Worm (Caenorhabditis elegans): ENCODE measurements around the gene BE10.4.
A peak's percentile ranks its signal among the peaks of the same experiment; 100 is the strongest.

BE10.4 gene

DNA sequence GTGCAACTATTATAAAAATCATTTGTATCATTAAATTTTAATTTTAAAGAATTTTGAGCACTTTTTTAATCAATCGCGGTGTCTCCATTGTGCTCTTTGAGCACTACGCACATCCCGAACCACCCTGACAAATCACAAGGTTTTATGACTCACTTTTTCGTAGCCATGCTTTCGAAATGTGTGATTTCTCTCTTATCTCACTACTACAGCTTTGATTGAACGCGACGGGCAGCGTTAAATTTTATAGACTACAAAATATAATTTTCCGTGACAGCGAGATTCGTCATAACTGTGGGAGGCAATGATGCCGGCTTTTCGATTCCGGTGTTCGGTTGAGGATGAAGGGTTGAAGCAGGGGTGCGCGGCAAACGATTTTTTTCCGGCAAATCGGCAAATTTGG, 36.4 kb downstream of the BE10.4 start:
- TF ChIP-seq efl-1 (optimal IDR thresholded peaks at IDR 0.05) (no peak), efl-1 (GFP tag; optimal IDR thresholded peaks at IDR 0.05 in 1 of 2) (no peak), Y116A8C.19 (tag; optimal IDR thresholded peaks at IDR 0.05; ENCODE audit: borderline replicate concordance) (no peak), ceh-82 (tag; optimal IDR thresholded peaks at IDR 0.05) (no peak), jun-1 (tag; optimal IDR thresholded peaks at IDR 0.05) (no peak), nhr-19 (GFP tag; conservative IDR thresholded peaks at IDR 0.05) (no peak), ztf-4 (tag; optimal IDR thresholded peaks at IDR 0.05) (no peak), nhr-90 (tag; optimal IDR thresholded peaks at IDR 0.05; ENCODE audit: poor library complexity) (no peak), zip-4 (GFP tag; optimal IDR thresholded peaks at IDR 0.05) (no peak), hlh-17 (GFP tag; optimal IDR thresholded peaks at IDR 0.05; ENCODE audit: borderline replicate concordance) (no peak), nhr-28 (tag; optimal IDR thresholded peaks at IDR 0.05) (no peak), hlh-4 (tag; optimal IDR thresholded peaks at IDR 0.05) (no peak), tbx-2 (tag; optimal IDR thresholded peaks at IDR 0.05) (no peak), vab-15 (tag; optimal IDR thresholded peaks at IDR 0.05) (no peak), alr-1 (tag; optimal IDR thresholded peaks at IDR 0.05; ENCODE audit: borderline replicate concordance) (no peak), fos-1 (tag; optimal IDR thresholded peaks at IDR 0.05) (no peak), swsn-7 (tag; optimal IDR thresholded peaks at IDR 0.05) (no peak), fkh-8 (tag; optimal IDR thresholded peaks at IDR 0.05) (no peak), nhr-11 (tag; optimal IDR thresholded peaks at IDR 0.05) (no peak), fkh-4 (tag; optimal IDR thresholded peaks at IDR 0.05; ENCODE audit: borderline replicate concordance) (no peak), lin-39 (tag; optimal IDR thresholded peaks at IDR 0.05) (no peak)

DNA sequence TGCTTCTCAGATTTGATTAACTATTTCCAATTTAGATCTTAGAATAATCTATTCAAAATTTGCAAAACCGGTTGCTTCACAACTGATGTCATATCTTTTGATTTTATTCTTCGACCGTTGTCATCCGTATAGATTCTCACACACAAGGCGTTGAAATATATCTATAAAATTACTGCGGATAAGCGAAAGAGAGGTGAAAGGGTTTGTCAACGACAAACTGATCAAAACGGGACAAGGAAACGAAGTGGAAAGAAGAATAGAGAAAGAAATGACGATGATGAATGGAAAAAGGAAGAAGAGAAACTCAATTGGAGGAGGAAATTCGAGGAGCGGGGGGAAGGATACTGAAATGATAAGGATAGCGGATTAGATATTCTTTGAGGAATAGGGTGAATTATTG, 37.7 kb downstream of the BE10.4 start:
- TF ChIP-seq ets-5 (GFP tag; IDR thresholded peaks at IDR 0.05) = no peak
- peak; percentile 25 for TF ChIP-seq nhr-20 (tag; optimal IDR thresholded peaks at IDR 0.05)
- TF ChIP-seq hpl-2 (GFP tag; optimal IDR thresholded peaks at IDR 0.05) = no peak
- no peak for TF ChIP-seq fkh-4 (tag; optimal IDR thresholded peaks at IDR 0.05; ENCODE audit: borderline replicate concordance)
- TF ChIP-seq lin-14 (GFP tag; optimal IDR thresholded peaks at IDR 0.05) = peak; percentile 14
- peak in 4 of 6 experiments; percentile 30 to 68 (median 46) for TF ChIP-seq elt-3 (tag; optimal IDR thresholded peaks at IDR 0.05)
- TF ChIP-seq zag-1 (tag; optimal IDR thresholded peaks at IDR 0.05) = no peak
- peak; percentile 97 for TF ChIP-seq blmp-1 (tag; optimal IDR thresholded peaks at IDR 0.05)

DNA sequence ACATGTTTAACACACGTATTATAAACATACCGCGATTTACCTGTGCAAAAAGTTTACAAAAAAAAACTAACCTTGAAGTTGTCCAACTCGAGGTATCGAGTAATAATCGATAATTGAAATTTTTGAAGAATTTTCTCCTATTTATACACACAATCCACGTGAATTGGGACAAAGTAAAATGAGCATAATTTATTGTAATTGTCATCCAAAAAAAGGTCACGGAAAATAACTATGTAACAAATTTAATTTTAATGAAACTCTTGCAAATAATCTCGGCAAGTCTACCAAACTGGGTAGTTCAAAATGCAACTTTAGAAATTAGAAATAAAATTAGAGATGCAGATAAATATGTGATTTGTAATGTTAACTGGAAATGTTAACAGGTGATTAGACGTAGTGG, 42.1 kb downstream of the BE10.4 start, which contains the start of gene Y37D8A.5:
Gene Y37D8A.5 (minus strand): TSS at position 101 of the 400 bp plus-strand sequence.
- TF ChIP-seq aha-1 (tag; optimal IDR thresholded peaks at IDR 0.05) (no peak), efl-1 (optimal IDR thresholded peaks at IDR 0.05) (no peak), efl-1 (GFP tag; optimal IDR thresholded peaks at IDR 0.05 in 1 of 2) (peak in 1 of 2 experiments; percentile 19)

DNA sequence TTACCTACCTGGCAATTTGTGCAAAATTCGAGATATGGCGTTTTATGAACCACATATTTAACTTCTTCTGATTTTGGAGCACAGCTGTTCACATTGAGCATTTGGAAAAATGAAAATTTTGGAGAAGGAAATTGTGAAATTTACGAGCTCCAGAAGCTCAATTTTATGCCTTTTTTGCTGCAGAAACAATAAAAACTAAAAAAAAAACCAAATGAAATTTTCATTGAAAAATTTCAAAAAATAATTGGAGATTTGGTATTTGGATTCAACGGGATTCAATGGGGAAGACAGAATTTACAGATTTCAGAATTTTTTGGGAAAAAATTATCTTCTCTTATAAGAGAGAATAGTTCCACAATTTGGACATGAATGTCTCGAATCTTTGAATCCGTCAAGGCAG, 43.3 kb downstream of the BE10.4 start, which contains the start of gene Y37D8A.26:
Gene Y37D8A.26 (minus strand): TSS at position 101 of the 400 bp plus-strand sequence.
- TF ChIP-seq alr-1 (tag; optimal IDR thresholded peaks at IDR 0.05; ENCODE audit: borderline replicate concordance) = no peak
- TF ChIP-seq lin-15B (tag; optimal IDR thresholded peaks at IDR 0.05) = no peak
- no peak for TF ChIP-seq hlh-17 (GFP tag; optimal IDR thresholded peaks at IDR 0.05; ENCODE audit: borderline replicate concordance)
- no peak for TF ChIP-seq nhr-90 (tag; optimal IDR thresholded peaks at IDR 0.05; ENCODE audit: poor library complexity)
- no peak for TF ChIP-seq jun-1 (tag; optimal IDR thresholded peaks at IDR 0.05)
- no peak for TF ChIP-seq zag-1 (tag; optimal IDR thresholded peaks at IDR 0.05)
- no peak for TF ChIP-seq aha-1 (tag; optimal IDR thresholded peaks at IDR 0.05)
- no peak for TF ChIP-seq lin-39 (tag; optimal IDR thresholded peaks at IDR 0.05)

DNA sequence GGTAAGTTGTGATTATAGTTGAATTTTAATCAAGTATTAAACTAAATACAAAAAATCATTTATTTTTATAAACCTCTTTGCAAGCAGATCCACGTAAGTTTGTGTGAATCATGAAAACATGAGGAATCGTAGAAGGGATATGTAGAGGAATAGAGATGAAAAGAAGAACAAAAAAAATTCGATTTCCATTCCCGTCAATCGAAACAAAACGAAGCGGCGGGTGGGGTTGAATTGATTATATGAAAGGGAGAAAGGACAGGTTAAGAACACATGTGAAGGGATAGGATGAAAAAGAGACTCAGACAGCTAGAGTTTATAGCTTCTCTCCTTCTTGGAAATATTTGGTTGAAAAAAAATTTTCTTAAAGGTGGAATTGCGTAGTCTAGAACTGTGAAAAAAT, 46.8 kb downstream of the BE10.4 start:
- TF ChIP-seq fos-1 (tag; optimal IDR thresholded peaks at IDR 0.05) = no peak
- no peak for TF ChIP-seq C34B4.2 (tag; optimal IDR thresholded peaks at IDR 0.05)
- peak in 1 of 2 experiments; percentile 14 for TF ChIP-seq lsy-2 (tag; optimal IDR thresholded peaks at IDR 0.05)
- TF ChIP-seq lir-3 (tag; optimal IDR thresholded peaks at IDR 0.05; ENCODE audit: poor library complexity) = no peak
- TF ChIP-seq nhr-85 (tag) = peak; percentile 80
- TF ChIP-seq ztf-11 (tag; optimal IDR thresholded peaks at IDR 0.05) = no peak
- TF ChIP-seq sox-4 (tag; optimal IDR thresholded peaks at IDR 0.05) = no peak
- TF ChIP-seq unc-98 (GFP tag; IDR thresholded peaks at IDR 0.05) = no peak
- TF ChIP-seq xbp-1 (tag; optimal IDR thresholded peaks at IDR 0.05) = no peak
- no peak for TF ChIP-seq grh-1 (GFP tag; IDR thresholded peaks at IDR 0.05)
- TF ChIP-seq unc-130 (tag; optimal IDR thresholded peaks at IDR 0.05) = no peak
- TF ChIP-seq C04F5.9 (tag; optimal IDR thresholded peaks at IDR 0.05) = no peak
- no peak for TF ChIP-seq zag-1 (tag; optimal IDR thresholded peaks at IDR 0.05)
- TF ChIP-seq nhr-47 (tag; optimal IDR thresholded peaks at IDR 0.05) = peak; percentile 5
- no peak for TF ChIP-seq fkh-8 (tag; optimal IDR thresholded peaks at IDR 0.05)
- no peak for TF ChIP-seq ceh-88 (GFP tag; IDR thresholded peaks at IDR 0.05)
- TF ChIP-seq blmp-1 (tag; optimal IDR thresholded peaks at IDR 0.05) = peak; percentile 97
- peak; percentile 28 for TF ChIP-seq snu-23 (GFP tag; optimal IDR thresholded peaks at IDR 0.05)
- peak; percentile 54 for TF ChIP-seq lin-14 (GFP tag; optimal IDR thresholded peaks at IDR 0.05)
- no peak for TF ChIP-seq alr-1 (tag; optimal IDR thresholded peaks at IDR 0.05; ENCODE audit: borderline replicate concordance)

Data from whole organism, L1 larva.